Fruit fly (Drosophila melanogaster) whole organism, adult: Measurements from ENCODE around the gene Lcp65Ab2.
"Not testable (repeated sequence)": the region's sequence is repeated elsewhere in the genome, so short reads cannot be mapped to it uniquely, and the experiment has no call there.

Experiments
- CG11617 ChIP-seq: fragments of 200-800 bp; sonication (Bioruptor generic); optimal IDR thresholded peaks from 2 replicates; lab custom pipeline; 2017; ENCODE audit warnings: mild to moderate bottlenecking, missing biosample characterization, missing genetic modification reagents, missing genetic modification characterization
- CG12768 ChIP-seq: fragments of 200-800 bp; sonication (Bioruptor generic); optimal IDR thresholded peaks from 2 replicates; lab custom pipeline; 2017; ENCODE audit warnings: missing biosample characterization, missing genetic modification characterization, mild to moderate bottlenecking, moderate library complexity, missing genetic modification reagents
- CG14711 ChIP-seq: fragments of 200-800 bp; sonication (Bioruptor generic); optimal IDR thresholded peaks from 2 replicates; lab custom pipeline; 2018; ENCODE audit warnings: missing biosample characterization, mild to moderate bottlenecking, missing genetic modification characterization, moderate library complexity
- CG1620 ChIP-seq: fragments of 200-800 bp; sonication (Bioruptor generic); optimal IDR thresholded peaks from 2 replicates; lab custom pipeline; 2016; ENCODE audit warnings: missing biosample characterization, missing genetic modification characterization
- CG33017 ChIP-seq: fragments of 200-800 bp; sonication (Bioruptor generic); optimal IDR thresholded peaks from 2 replicates; lab custom pipeline; 2018; ENCODE audit warnings: missing biosample characterization, mild to moderate bottlenecking, missing genetic modification characterization, moderate library complexity
- CG5204 ChIP-seq: fragments of 200-800 bp; sonication (Bioruptor generic); optimal IDR thresholded peaks from 2 replicates; lab custom pipeline; 2016; ENCODE audit warnings: missing biosample characterization, missing genetic modification characterization
- CG7045 ChIP-seq: fragments of 200-800 bp; sonication (Bioruptor generic); optimal IDR thresholded peaks from 2 replicates; lab custom pipeline; 2017; ENCODE audit warnings: missing biosample characterization, mild to moderate bottlenecking, missing genetic modification characterization
- CG7101 ChIP-seq: fragments of 200-800 bp; sonication (Bioruptor generic); optimal IDR thresholded peaks from 2 replicates; lab custom pipeline; 2018; ENCODE audit warnings: missing biosample characterization, mild to moderate bottlenecking, missing genetic modification characterization, moderate library complexity
- Clk ChIP-seq: fragments of 200-800 bp; sonication (Bioruptor generic); optimal IDR thresholded peaks from 2 replicates; lab custom pipeline; 2017; ENCODE audit warnings: missing biosample characterization, missing genetic modification characterization
- Crg-1 ChIP-seq: fragments of 200-800 bp; sonication (Bioruptor generic); optimal IDR thresholded peaks from 2 replicates; lab custom pipeline; 2016; ENCODE audit warnings: missing biosample characterization, missing genetic modification characterization
- Hr96 ChIP-seq: fragments of 200-800 bp; sonication (Bioruptor generic); optimal IDR thresholded peaks from 2 replicates; lab custom pipeline; 2016; ENCODE audit warnings: missing biosample characterization, missing genetic modification characterization
- Mnt ChIP-seq: fragments of 200-800 bp; sonication (Bioruptor generic); optimal IDR thresholded peaks from 2 replicates; lab custom pipeline; 2016; ENCODE audit warnings: missing biosample characterization, mild to moderate bottlenecking, missing genetic modification characterization
- bab1 ChIP-seq: fragments of 200-800 bp; sonication (Bioruptor generic); optimal IDR thresholded peaks from 3 replicates; lab custom pipeline; 2019; ENCODE audit warnings: missing biosample characterization, mild to moderate bottlenecking, missing genetic modification characterization, moderate library complexity
- cic ChIP-seq: fragments of 200-800 bp; sonication (Bioruptor generic); optimal IDR thresholded peaks from 2 replicates; lab custom pipeline; 2017; ENCODE audit warnings: missing biosample characterization, mild to moderate bottlenecking, missing genetic modification characterization, moderate library complexity
- cnc ChIP-seq, 2 experiments: fragments of >200 bp; optimal IDR thresholded peaks; 2 replicates each; lab custom pipeline; 2017
- kay ChIP-seq: fragments of 200-800 bp; sonication (Bioruptor generic); peaks from one replicate; lab custom pipeline; 2016; ENCODE audit warnings: missing biosample characterization, missing genetic modification characterization, borderline replicate concordance
- ovo ChIP-seq: fragments of 200-800 bp; sonication (Bioruptor generic); optimal IDR thresholded peaks from 2 replicates; lab custom pipeline; 2016; ENCODE audit warnings: missing biosample characterization, missing genetic modification characterization
- pad ChIP-seq: fragments of 200-800 bp; sonication (Bioruptor generic); optimal IDR thresholded peaks from 3 replicates; lab custom pipeline; 2017; ENCODE audit warnings: missing biosample characterization, missing genetic modification characterization, mild to moderate bottlenecking, moderate library complexity, missing genetic modification reagents
- tj ChIP-seq: fragments of 200-800 bp; sonication (Bioruptor generic); optimal IDR thresholded peaks from 3 replicates; lab custom pipeline; 2017; ENCODE audit warnings: missing biosample characterization, mild to moderate bottlenecking, missing genetic modification characterization, moderate library complexity
- toe ChIP-seq: fragments of 200-800 bp; sonication (Bioruptor generic); optimal IDR thresholded peaks from 2 replicates; lab custom pipeline; 2016; ENCODE audit warnings: missing biosample characterization, missing genetic modification characterization

Gene Lcp65Ab2

dm6 chr3L:6143188-6143755 is 3.2 kb upstream of the Lcp65Ab2 start, which contains the start of gene Lcp65Ad:
Gene Lcp65Ad (plus strand): TSS chr3L:6143395.
- TF ChIP-seq CG7045 (GFP tag; lab: Kevin White, UChicago): no peak

dm6 chr3L:6144769-6145220 is 1.7 kb upstream of the Lcp65Ab2 start, which contains the start of gene Lcp65Ac:
Gene Lcp65Ac (plus strand): TSS chr3L:6144819.
- TF ChIP-seq cic (GFP tag; lab: Kevin White, UChicago) (no peak), CG33017 (tag; lab: Kevin White, UChicago) (no peak), Clk (GFP tag; lab: Kevin White, UChicago) (no peak), pad (no peak), Mnt (GFP tag; lab: Kevin White, UChicago) (no peak), CG5204 (GFP tag; lab: Kevin White, UChicago) (no peak), toe (GFP tag; lab: Kevin White, UChicago) (no peak), CG11617 (GFP tag; lab: Kevin White, UChicago) (no peak)

DNA sequence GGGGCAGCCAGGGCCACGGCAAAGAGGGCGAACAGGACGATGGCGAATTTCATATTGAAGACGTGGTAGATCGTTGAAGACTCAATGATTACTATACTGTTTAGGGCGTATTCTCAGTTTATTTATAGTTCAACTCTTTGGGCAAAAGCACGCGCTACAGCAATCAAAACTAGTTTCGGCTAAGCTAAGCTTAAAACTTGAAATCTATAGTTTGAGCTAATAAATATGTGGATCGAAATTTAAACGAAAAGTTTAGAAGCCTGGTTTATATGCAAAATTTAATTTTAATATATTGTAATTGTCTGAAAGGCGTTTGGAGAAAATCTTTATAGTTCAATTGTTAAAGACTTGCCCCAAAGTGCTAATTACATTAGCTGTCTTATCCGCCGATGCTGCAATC is 1.4 kb downstream of the Lcp65Ab2 start, which contains the start of gene Cpr65Ax1:
TSS of gene Cpr65Ax1 (minus strand) at position 101 of the 400 bp plus-strand sequence.
- not testable (repeated sequence) for TF ChIP-seq bab1; Clk (GFP tag; lab: Kevin White, UChicago); cic (GFP tag; lab: Kevin White, UChicago)

dm6 chr3L:6149248-6149647 is 2.8 kb downstream of the Lcp65Ab2 start, which contains the start of gene Lcp65Ab1:
Gene Lcp65Ab1 (plus strand): TSS chr3L:6149548.
- TF ChIP-seq CG12768; tj (GFP tag; lab: Kevin White, UChicago); ovo (GFP tag; lab: Kevin White, UChicago): not testable (repeated sequence)

dm6 chr3L:6150757-6151354 is 4.4 kb downstream of the Lcp65Ab2 start, which contains the start of the genes Cpr65Ax2 and Lcp65Aa:
Gene Cpr65Ax2 (minus strand): TSS chr3L:6150857.
Gene Lcp65Aa (plus strand): TSS chr3L:6151304.
- not testable (repeated sequence) for TF ChIP-seq Hr96; cic (GFP tag; lab: Kevin White, UChicago); CG11617 (GFP tag; lab: Kevin White, UChicago)

DNA sequence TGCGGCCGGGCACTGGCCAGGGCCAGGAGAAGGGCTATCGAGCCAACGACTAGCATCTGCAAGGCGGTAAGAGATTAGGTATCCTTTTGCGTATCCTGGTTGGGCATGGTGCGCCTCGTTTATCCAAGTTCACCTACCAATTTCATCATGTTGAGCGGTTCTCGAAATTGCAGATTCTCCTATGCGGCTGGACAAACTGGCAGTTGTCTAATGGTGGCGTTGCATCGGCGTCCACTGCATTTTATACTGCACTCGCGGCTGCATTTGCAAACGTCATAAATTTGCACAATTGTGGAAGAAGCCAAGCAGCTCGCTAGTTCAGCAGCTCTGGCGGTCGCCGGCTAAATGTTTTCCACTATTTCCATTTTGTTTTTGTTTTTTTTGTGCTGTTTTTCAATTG is 6.1 kb downstream of the Lcp65Ab2 start, which contains the start of gene Acp65Aa:
TSS of gene Acp65Aa (minus strand) at position 215 of the 400 bp plus-strand sequence.
- TF ChIP-seq tj (GFP tag; lab: Kevin White, UChicago) (no peak), CG14711 (tag; lab: Kevin White, UChicago) (no peak), CG7101 (tag; lab: Kevin White, UChicago) (no peak), CG12768 (no peak), Clk (GFP tag; lab: Kevin White, UChicago) (no peak), Crg-1 (no peak), kay (GFP tag; lab: Kevin White, UChicago) (no peak), CG7045 (GFP tag; lab: Kevin White, UChicago) (no peak), toe (GFP tag; lab: Kevin White, UChicago) (no peak), pad (no peak), CG5204 (GFP tag; lab: Kevin White, UChicago) (no peak), ovo (GFP tag; lab: Kevin White, UChicago) (no peak), CG1620 (GFP tag; lab: Kevin White, UChicago) (no peak)

- no peak for TF ChIP-seq CG14711 (tag; lab: Kevin White, UChicago)
- TF ChIP-seq CG1620 (GFP tag; lab: Kevin White, UChicago): no peak
- TF ChIP-seq Hr96: no peak
- no peak for TF ChIP-seq CG33017 (tag; lab: Kevin White, UChicago)
- TF ChIP-seq cnc (optimal IDR thresholded peaks at IDR 0.05; lab: Kevin White, UChicago): no peak
- TF ChIP-seq CG11617 (GFP tag; lab: Kevin White, UChicago): no peak
- TF ChIP-seq ovo (GFP tag; lab: Kevin White, UChicago): no peak
- TF ChIP-seq cic (GFP tag; lab: Kevin White, UChicago): no peak
Observed at dm6 chr3L:6154951-6155394, 8.5 kb downstream of the Lcp65Ab2 start.
